Worm (Caenorhabditis elegans) whole organism, L4 larva: Measurements from ENCODE around the gene Y54G2A.16.
A peak's percentile ranks its signal among the peaks of the same experiment; 100 is the strongest.

ENCODE experiments used
- F37D6.2 ChIP-seq: sonication (generic microtip); optimal IDR thresholded peaks from 2 replicates; lab custom pipeline; 2016; ENCODE audit warnings: mild to moderate bottlenecking, missing genetic modification characterization, missing compliant biosample characterization
- R02D3.7 ChIP-seq: fragments of 150-350 bp; sonication (generic microtip); optimal IDR thresholded peaks from 3 replicates; lab custom pipeline; 2014; ENCODE audit warnings: missing biosample characterization, missing genetic modification characterization
- aha-1 ChIP-seq: fragments of 150-350 bp; peaks from one replicate; lab custom pipeline; 2014; ENCODE audit warnings: missing biosample characterization, missing genetic modification characterization
- ceh-20 ChIP-seq: fragments of 200-800 bp; sonication (Bioruptor generic); IDR thresholded peaks from 2 replicates; pipeline ENCODE4 v1.3.6; 2022; ENCODE audit warnings: missing genetic modification reagents, missing genetic modification characterization, missing compliant biosample characterization
- ceh-28 ChIP-seq: fragments of 150-350 bp; optimal IDR thresholded peaks from 2 replicates; lab custom pipeline; 2014; ENCODE audit warnings: missing biosample characterization, missing genetic modification reagents, missing genetic modification characterization
- ces-1 ChIP-seq: fragments of 150-350 bp; sonication (generic microtip); optimal IDR thresholded peaks from 4 replicates; lab custom pipeline; 2014; ENCODE audit warnings: missing biosample characterization, missing genetic modification reagents, missing genetic modification characterization
- ctbp-1 ChIP-seq: fragments of 200-800 bp; sonication (Bioruptor generic); IDR thresholded peaks from 2 replicates; pipeline ENCODE4 v1.3.6; 2022; ENCODE audit warnings: missing genetic modification reagents, missing genetic modification characterization, missing compliant biosample characterization
- daf-16 ChIP-seq, 3 experiments: sonication (generic microtip); optimal IDR thresholded peaks; 2 replicates each; lab custom pipeline; 2016 to 2017; ENCODE audit warnings: missing genetic modification characterization in 3 of 3, missing genetic modification reagents in 3 of 3, mild to moderate bottlenecking in 2 of 3, missing compliant biosample characterization in 2 of 3, missing biosample characterization in 1 of 3, moderate library complexity in 1 of 3
- dmd-6 ChIP-seq: fragments of 200-800 bp; sonication (Bioruptor generic); IDR thresholded peaks from 2 replicates; pipeline ENCODE4 v1.3.6; 2022; ENCODE audit warnings: missing genetic modification reagents, missing genetic modification characterization, missing compliant biosample characterization
- dmd-8 ChIP-seq: fragments of 200-800 bp; sonication (Bioruptor generic); IDR thresholded peaks from 2 replicates; pipeline ENCODE4 v1.3.6; 2022; ENCODE audit warnings: missing genetic modification characterization, missing compliant biosample characterization
- dmd-9 ChIP-seq: fragments of 200-800 bp; sonication (Bioruptor generic); IDR thresholded peaks from 2 replicates; pipeline ENCODE4 v1.3.6; 2022; ENCODE audit warnings: missing genetic modification reagents, missing genetic modification characterization, missing compliant biosample characterization
- dve-1 ChIP-seq: sonication (generic microtip); optimal IDR thresholded peaks from 2 replicates; lab custom pipeline; 2017; ENCODE audit warnings: antibody characterized with exemption, mild to moderate bottlenecking, missing genetic modification characterization, missing compliant biosample characterization; ENCODE audit not compliant: insufficient read depth
- egl-27 ChIP-seq: sonication (generic microtip); optimal IDR thresholded peaks from 3 replicates; lab custom pipeline; 2017; ENCODE audit warnings: missing biosample characterization, missing genetic modification reagents, missing genetic modification characterization
- egl-43 ChIP-seq: fragments of 200-800 bp; sonication (Bioruptor generic); IDR thresholded peaks from 2 replicates; pipeline ENCODE4 v1.3.6; 2022; ENCODE audit warnings: missing genetic modification reagents, missing genetic modification characterization, missing compliant biosample characterization
- fkh-10 ChIP-seq: fragments of 150-350 bp; optimal IDR thresholded peaks from 2 replicates; lab custom pipeline; 2014; ENCODE audit warnings: missing biosample characterization, missing genetic modification reagents, missing genetic modification characterization
- hlh-11 ChIP-seq: fragments of 200-800 bp; sonication (Bioruptor generic); optimal IDR thresholded peaks from 2 replicates; lab custom pipeline; 2018; ENCODE audit warnings: mild to moderate bottlenecking, missing genetic modification characterization, missing compliant biosample characterization
- hlh-30 ChIP-seq: sonication (generic microtip); optimal IDR thresholded peaks from 2 replicates; lab custom pipeline; 2017; ENCODE audit warnings: antibody characterized with exemption, mild to moderate bottlenecking, missing genetic modification characterization, missing compliant biosample characterization; ENCODE audit not compliant: insufficient read depth
- lin-13 ChIP-seq: fragments of 150-350 bp; optimal IDR thresholded peaks from 2 replicates; lab custom pipeline; 2014; ENCODE audit warnings: missing biosample characterization, missing genetic modification reagents, missing genetic modification characterization
- lir-3 ChIP-seq: sonication (generic microtip); optimal IDR thresholded peaks from 2 replicates; lab custom pipeline; 2016; ENCODE audit warnings: mild to moderate bottlenecking, missing genetic modification characterization, missing compliant biosample characterization
- mdt-29 ChIP-seq: fragments of 200-800 bp; sonication (Bioruptor generic); IDR thresholded peaks from 2 replicates; pipeline ENCODE4 v1.3.6; 2022; ENCODE audit warnings: missing genetic modification reagents, missing genetic modification characterization, missing compliant biosample characterization
- mep-1 ChIP-seq: fragments of 150-350 bp; sonication (generic microtip); optimal IDR thresholded peaks from 3 replicates; lab custom pipeline; 2014; ENCODE audit warnings: missing biosample characterization, missing genetic modification characterization
- mes-2 ChIP-seq: sonication (generic microtip); optimal IDR thresholded peaks from 2 replicates; lab custom pipeline; 2016; ENCODE audit warnings: missing genotype, mild to moderate bottlenecking, missing genetic modification characterization, missing compliant biosample characterization; ENCODE audit not compliant: poor library complexity, severe bottlenecking
- nhr-102 ChIP-seq: sonication (generic microtip); optimal IDR thresholded peaks from 2 replicates; lab custom pipeline; 2016; ENCODE audit warnings: mild to moderate bottlenecking, missing genetic modification characterization, moderate library complexity, missing compliant biosample characterization
- nhr-11 ChIP-seq: fragments of 150-350 bp; optimal IDR thresholded peaks from 2 replicates; lab custom pipeline; 2014; ENCODE audit warnings: missing biosample characterization, missing genetic modification characterization
- nhr-111 ChIP-seq: fragments of 200-800 bp; sonication (Bioruptor generic); optimal IDR thresholded peaks from 2 replicates; lab custom pipeline; 2018; ENCODE audit warnings: mild to moderate bottlenecking, missing genetic modification characterization, missing compliant biosample characterization
- nhr-28 ChIP-seq: fragments of 150-350 bp; optimal IDR thresholded peaks from 2 replicates; lab custom pipeline; 2014; ENCODE audit warnings: missing biosample characterization, missing genetic modification characterization
- nhr-48 ChIP-seq: sonication (generic microtip); optimal IDR thresholded peaks from 2 replicates; lab custom pipeline; 2016; ENCODE audit warnings: mild to moderate bottlenecking, missing genetic modification characterization, missing compliant biosample characterization
- nhr-6 ChIP-seq: fragments of 150-350 bp; optimal IDR thresholded peaks from 2 replicates; lab custom pipeline; 2014; ENCODE audit warnings: missing biosample characterization, missing genetic modification characterization
- nhr-77 ChIP-seq: fragments of 150-350 bp; optimal IDR thresholded peaks from 2 replicates; lab custom pipeline; 2014; ENCODE audit warnings: missing biosample characterization, missing genetic modification characterization
- php-3 ChIP-seq: fragments of 200-800 bp; sonication (Bioruptor generic); IDR thresholded peaks from 2 replicates; pipeline ENCODE4 v1.3.6; 2022; ENCODE audit warnings: missing genetic modification reagents, missing genetic modification characterization, missing compliant biosample characterization
- pqm-1 ChIP-seq: sonication (generic microtip); optimal IDR thresholded peaks from 2 replicates; lab custom pipeline; 2017; ENCODE audit warnings: missing biosample characterization, missing genetic modification characterization
- rbr-2 ChIP-seq: sonication (generic microtip); optimal IDR thresholded peaks from 2 replicates; lab custom pipeline; 2016; ENCODE audit warnings: missing genotype, missing genetic modification characterization, missing compliant biosample characterization
- sdz-12 ChIP-seq: fragments of 200-800 bp; sonication (Bioruptor generic); optimal IDR thresholded peaks from 2 replicates; lab custom pipeline; 2018; ENCODE audit warnings: mild to moderate bottlenecking, missing genetic modification characterization, missing compliant biosample characterization
- set-16 ChIP-seq: fragments of 200-800 bp; sonication (Bioruptor generic); IDR thresholded peaks from 2 replicates; pipeline ENCODE4 v1.3.6; 2022; ENCODE audit warnings: missing genetic modification reagents, missing genetic modification characterization, missing compliant biosample characterization
- snpc-4 ChIP-seq: fragments of 150-350 bp; optimal IDR thresholded peaks from 2 replicates; lab custom pipeline; 2014; ENCODE audit warnings: missing biosample characterization, missing genetic modification characterization
- tag-97 ChIP-seq: fragments of 200-800 bp; sonication (Bioruptor generic); IDR thresholded peaks from 2 replicates; pipeline ENCODE4 v1.3.6; 2022; ENCODE audit warnings: missing genetic modification characterization, missing compliant biosample characterization
- tra-1 ChIP-seq: fragments of 200-800 bp; sonication (Bioruptor generic); IDR thresholded peaks from 2 replicates; pipeline ENCODE4 v1.3.6; 2022; ENCODE audit warnings: missing genetic modification reagents, missing genetic modification characterization, missing compliant biosample characterization
- vab-7 ChIP-seq: fragments of 200-800 bp; sonication (Bioruptor generic); IDR thresholded peaks from 2 replicates; pipeline ENCODE4 v1.3.6; 2022; ENCODE audit warnings: missing genetic modification reagents, missing genetic modification characterization, missing compliant biosample characterization
- ztf-11 ChIP-seq: fragments of 150-350 bp; optimal IDR thresholded peaks from 2 replicates; lab custom pipeline; 2014; ENCODE audit warnings: missing biosample characterization, missing genetic modification characterization

Y54G2A.16 gene

ce11 chrIV:2858734-2859133 lies 5.9 kb downstream of the Y54G2A.16 start:
- TF ChIP-seq lir-3 (tag; lab: Kevin White, UChicago) (no peak), lin-13 (GFP tag; lab: Kevin White, UChicago) (no peak), ceh-28 (tag; lab: Kevin White, UChicago) (no peak), snpc-4 (tag; lab: Kevin White, UChicago) (no peak), tag-97 (GFP tag; lab: Robert Waterston, UW) (no peak), nhr-102 (tag; lab: Kevin White, UChicago) (no peak), dmd-8 (no peak), vab-7 (no peak), fkh-10 (GFP tag; lab: Kevin White, UChicago) (peak; percentile 85), ctbp-1 (peak; percentile 40; the same call in 1 of the 2 replicates), nhr-11 (tag; lab: Kevin White, UChicago) (no peak), ces-1 (peak; percentile 44), F37D6.2 (tag; lab: Kevin White, UChicago) (no peak), nhr-48 (tag; lab: Kevin White, UChicago) (no peak)

- TF ChIP-seq egl-43 (GFP tag; lab: Robert Waterston, UW): 0 out of 2 replicates have a peak, but pooled peaks have one; percentile 8
- TF ChIP-seq daf-16 (GFP tag; optimal IDR thresholded peaks at IDR 0.05; lab: Kevin White, UChicago): peak in 1 of 2 experiments; percentile 39
- TF ChIP-seq daf-16 (tag; optimal IDR thresholded peaks at IDR 0.05; lab: Kevin White, UChicago): peak; percentile 94
- TF ChIP-seq pqm-1 (tag; lab: Kevin White, UChicago): peak; percentile 85
- TF ChIP-seq nhr-6 (tag; lab: Kevin White, UChicago): no peak
- peak; percentile 73 for TF ChIP-seq nhr-28
- TF ChIP-seq nhr-111 (GFP tag; lab: Kevin White, UChicago): no peak
- no peak for TF ChIP-seq dmd-9 (GFP tag; lab: Robert Waterston, UW)
- TF ChIP-seq nhr-48 (tag; lab: Kevin White, UChicago): peak; percentile 60
- no peak for TF ChIP-seq F37D6.2 (tag; lab: Kevin White, UChicago)
- peak; percentile 46 for TF ChIP-seq nhr-102 (tag; lab: Kevin White, UChicago)
- no peak for TF ChIP-seq aha-1
- peak; percentile 13 for TF ChIP-seq mep-1 (tag; lab: Kevin White, UChicago)
- no peak for TF ChIP-seq fkh-10 (GFP tag; lab: Kevin White, UChicago)
- TF ChIP-seq mdt-29 (GFP tag; lab: Robert Waterston, UW): no peak
- TF ChIP-seq hlh-30 (tag; lab: Kevin White, UChicago): peak; percentile 41
- TF ChIP-seq tra-1 (GFP tag; lab: Robert Waterston, UW): peak; percentile 77
- TF ChIP-seq set-16 (GFP tag; lab: Robert Waterston, UW): peak; percentile 84
- peak; percentile 77 for TF ChIP-seq hlh-11 (tag; lab: Kevin White, UChicago)
- TF ChIP-seq R02D3.7 (tag; lab: Kevin White, UChicago): no peak
- peak; percentile 84 for TF ChIP-seq ceh-20 (GFP tag; lab: Robert Waterston, UW)
- no peak for TF ChIP-seq mes-2 (tag; lab: Kevin White, UChicago)
- no peak for TF ChIP-seq sdz-12 (GFP tag; lab: Kevin White, UChicago)
- peak; percentile 81 for TF ChIP-seq dve-1 (tag; lab: Kevin White, UChicago)
- no peak for TF ChIP-seq egl-27 (tag; lab: Kevin White, UChicago)
- peak; percentile 100 for TF ChIP-seq php-3 (GFP tag; lab: Robert Waterston, UW)
- TF ChIP-seq rbr-2 (tag; lab: Kevin White, UChicago): no peak
- no peak for TF ChIP-seq ztf-11 (tag; lab: Kevin White, UChicago)
- TF ChIP-seq nhr-77 (tag; lab: Kevin White, UChicago): peak; percentile 32
- TF ChIP-seq dmd-6 (GFP tag; lab: Robert Waterston, UW): peak; percentile 85
- TF ChIP-seq, all 104 proteins: peak for 16
Measured at ce11 chrIV:2855056-2855752, 9.4 kb downstream of the Y54G2A.16 start.
